Worm (Caenorhabditis elegans): ENCODE measurements around the gene flp-13.

DNA sequence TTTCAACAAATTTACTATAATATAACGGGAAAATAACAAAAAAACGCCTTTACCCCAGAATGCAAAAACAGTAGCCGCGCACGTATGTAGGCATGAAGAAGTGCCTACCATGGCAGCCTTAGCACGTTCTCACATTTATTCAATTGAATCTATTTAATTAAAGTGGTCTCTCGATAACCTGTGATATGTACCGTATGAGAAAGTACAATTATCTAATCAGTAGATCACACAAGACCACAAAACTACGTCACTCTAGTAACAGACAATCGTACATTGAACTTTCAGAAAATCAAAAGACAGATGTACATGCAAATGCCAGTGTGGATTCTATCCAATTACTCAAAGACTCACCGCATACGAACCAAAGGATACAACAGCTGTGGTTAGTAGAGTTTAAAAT, 14.0 kb upstream of the flp-13 start:
- TF ChIP-seq mdl-1 (tag; optimal IDR thresholded peaks at IDR 0.05) (no peak), Y55F3AM.14 (GFP tag; optimal IDR thresholded peaks at IDR 0.05) (no peak), aly-2 (tag; optimal IDR thresholded peaks at IDR 0.05) (no peak), blmp-1 (tag; optimal IDR thresholded peaks at IDR 0.05; ENCODE audit: insufficient read depth) (no peak)
